Fruit fly (Drosophila melanogaster) whole organism, pupa: Measurements from ENCODE around the gene CG34450.

Experiments used
- CG10348 ChIP-seq: fragments of 200-800 bp; sonication (Bioruptor generic); IDR thresholded peaks from 2 replicates; pipeline ENCODE4 v1.3.6; 2022; ENCODE audit warnings: missing biosample characterization, missing genetic modification characterization
- CG12605 ChIP-seq: fragments of 200-800 bp; sonication (Bioruptor generic); IDR thresholded peaks from 2 replicates; pipeline ENCODE4 v1.3.6; 2022; ENCODE audit warnings: missing biosample characterization, missing genetic modification characterization
- CG13204 ChIP-seq: fragments of 200-800 bp; sonication (Bioruptor generic); optimal IDR thresholded peaks from 2 replicates; lab custom pipeline; 2018; ENCODE audit warnings: missing biosample characterization, mild to moderate bottlenecking, missing genetic modification characterization, moderate library complexity
- CG14655 ChIP-seq: fragments of 200-800 bp; sonication (Bioruptor generic); optimal IDR thresholded peaks from 3 replicates; lab custom pipeline; 2017; ENCODE audit warnings: mild to moderate bottlenecking, missing biosample characterization, missing genetic modification reagents, missing genetic modification characterization
- CG15710 ChIP-seq: fragments of 200-800 bp; sonication (Bioruptor generic); optimal IDR thresholded peaks from 2 replicates; lab custom pipeline; 2018; ENCODE audit warnings: missing biosample characterization, mild to moderate bottlenecking, missing genetic modification characterization, moderate library complexity
- CG17806 ChIP-seq: fragments of 200-800 bp; sonication (Bioruptor generic); optimal IDR thresholded peaks from 2 replicates; lab custom pipeline; 2018; ENCODE audit warnings: missing biosample characterization, mild to moderate bottlenecking, missing genetic modification characterization, moderate library complexity
- CG32121 ChIP-seq: fragments of 200-800 bp; sonication (Bioruptor generic); IDR thresholded peaks from 2 replicates; pipeline ENCODE4 v1.3.6; 2022; ENCODE audit warnings: missing biosample characterization, missing genetic modification characterization
- CG34367 ChIP-seq: fragments of 200-800 bp; sonication (Bioruptor generic); optimal IDR thresholded peaks from 2 replicates; lab custom pipeline; 2018; ENCODE audit warnings: missing biosample characterization, mild to moderate bottlenecking, missing genetic modification characterization
- CG4496 ChIP-seq: fragments of 200-800 bp; sonication (Bioruptor generic); IDR thresholded peaks from 3 replicates; pipeline ENCODE4 v1.3.6; 2022; ENCODE audit warnings: missing biosample characterization, missing genetic modification characterization
- CG8159 ChIP-seq: fragments of 200-800 bp; sonication (Bioruptor generic); optimal IDR thresholded peaks from 3 replicates; lab custom pipeline; 2018; ENCODE audit warnings: missing biosample characterization, mild to moderate bottlenecking, missing genetic modification characterization, moderate library complexity
- CG8301 ChIP-seq: fragments of 200-800 bp; sonication (Bioruptor generic); optimal IDR thresholded peaks from 2 replicates; lab custom pipeline; 2018; ENCODE audit warnings: missing biosample characterization, mild to moderate bottlenecking, missing genetic modification characterization
- CG9948 ChIP-seq: fragments of 200-800 bp; sonication (Bioruptor generic); optimal IDR thresholded peaks from 2 replicates; lab custom pipeline; 2018; ENCODE audit warnings: missing biosample characterization, mild to moderate bottlenecking, missing genetic modification characterization, moderate library complexity
- D1 ChIP-seq: fragments of 200-800 bp; sonication (Bioruptor generic); optimal IDR thresholded peaks from 2 replicates; lab custom pipeline; 2018; ENCODE audit warnings: missing biosample characterization, mild to moderate bottlenecking, missing genetic modification characterization, moderate library complexity
- EcR ChIP-seq: fragments of 200-800 bp; sonication (Bioruptor generic); optimal IDR thresholded peaks from 3 replicates; lab custom pipeline; 2019; ENCODE audit warnings: missing biosample characterization, missing genetic modification characterization, mild to moderate bottlenecking, moderate library complexity, missing genetic modification reagents
- Ets98B ChIP-seq: fragments of 200-800 bp; sonication (Bioruptor generic); IDR thresholded peaks from 2 replicates; pipeline ENCODE4 v1.3.6; 2022; ENCODE audit warnings: missing biosample characterization, missing genetic modification characterization
- Pif1A ChIP-seq: fragments of 200-800 bp; sonication (Bioruptor generic); optimal IDR thresholded peaks from 3 replicates; lab custom pipeline; 2016; ENCODE audit warnings: missing biosample characterization, missing genetic modification characterization
- Pif1B ChIP-seq: fragments of 200-800 bp; sonication (Bioruptor generic); optimal IDR thresholded peaks from 3 replicates; lab custom pipeline; 2016; ENCODE audit warnings: missing biosample characterization, missing genetic modification characterization
- Snoo ChIP-seq: fragments of 200-800 bp; sonication (Bioruptor generic); optimal IDR thresholded peaks from 3 replicates; lab custom pipeline; 2017; ENCODE audit warnings: missing biosample characterization, mild to moderate bottlenecking, missing genetic modification characterization, inconsistent platforms
- fd96Ca ChIP-seq: fragments of 200-800 bp; sonication (Bioruptor generic); IDR thresholded peaks from 3 replicates; pipeline ENCODE4 v1.3.6; 2022; ENCODE audit warnings: missing biosample characterization, missing genetic modification characterization
- gl ChIP-seq: fragments of 200-800 bp; sonication (Bioruptor generic); optimal IDR thresholded peaks from 2 replicates; lab custom pipeline; 2018; ENCODE audit warnings: missing biosample characterization, mild to moderate bottlenecking, missing genetic modification characterization
- rn ChIP-seq: fragments of 200-800 bp; sonication (Bioruptor generic); IDR thresholded peaks from 2 replicates; pipeline ENCODE4 v1.3.6; 2022; ENCODE audit warnings: missing biosample characterization, missing genetic modification characterization

Gene CG34450

dm6 chrX:9343480-9344477 is 13.5 kb upstream of the CG34450 start:
- TF ChIP-seq CG8301 (tag; lab: Kevin White, UChicago) (peak; percentile 85), CG32121 (GFP tag; lab: Robert Waterston, UW) (peak; percentile 86), Pif1A (peak; percentile 89), D1 (tag; lab: Kevin White, UChicago) (peak; percentile 59), CG8159 (peak; percentile 87), Snoo (tag; lab: Kevin White, UChicago) (peak; percentile 96), Ets98B (peak; percentile 88), EcR (GFP tag; lab: Kevin White, UChicago) (peak; percentile 84), CG9948 (tag; lab: Kevin White, UChicago) (peak; percentile 74), CG4496 (GFP tag; lab: Robert Waterston, UW) (peak; percentile 94), gl (tag; lab: Kevin White, UChicago) (peak; percentile 76), CG10348 (GFP tag; lab: Robert Waterston, UW) (peak; percentile 59), fd96Ca (peak; percentile 90), Pif1B (GFP tag; lab: Kevin White, UChicago) (peak; percentile 80), rn (GFP tag; lab: Robert Waterston, UW) (peak; percentile 57), CG14655 (peak; percentile 83), CG13204 (GFP tag; lab: Kevin White, UChicago) (peak; percentile 23), CG15710 (peak; percentile 85), CG34367 (peak; percentile 79), CG17806 (tag; lab: Kevin White, UChicago) (peak; percentile 86), CG12605 (GFP tag; lab: Robert Waterston, UW) (peak; percentile 62)

- TF ChIP-seq CG8301 (tag; lab: Kevin White, UChicago) (peak; percentile 15), CG8159 (no peak), CG17806 (tag; lab: Kevin White, UChicago) (no peak), Ets98B (no peak), gl (tag; lab: Kevin White, UChicago) (no peak), CG4496 (GFP tag; lab: Robert Waterston, UW) (0 out of 3 replicates have a peak, but pooled peaks have one; percentile 9)
Measured at dm6 chrX:9332208-9332607, 1.9 kb upstream of the CG34450 start.

- TF ChIP-seq CG10348 (GFP tag; lab: Robert Waterston, UW) (no peak), CG12605 (GFP tag; lab: Robert Waterston, UW) (peak; percentile 51; the same call in 1 of the 2 replicates)
Measured at dm6 chrX:9319140-9319539, 11.1 kb downstream of the CG34450 start, which contains the start of the genes c12.1 and c12.2. TSS of gene c12.1 (minus strand) at chrX:9319223. TSS of gene c12.2 (plus strand) at chrX:9319359.

dm6 chrX:9317100-9317499 is 13.2 kb downstream of the CG34450 start:
- TF ChIP-seq CG12605 (GFP tag; lab: Robert Waterston, UW) (no peak), CG32121 (GFP tag; lab: Robert Waterston, UW) (no peak), CG10348 (GFP tag; lab: Robert Waterston, UW) (no peak), gl (tag; lab: Kevin White, UChicago) (no peak), CG14655 (no peak), CG8159 (peak; percentile 28), rn (GFP tag; lab: Robert Waterston, UW) (no peak), CG9948 (tag; lab: Kevin White, UChicago) (peak; percentile 15), D1 (tag; lab: Kevin White, UChicago) (no peak), EcR (GFP tag; lab: Kevin White, UChicago) (no peak), CG4496 (GFP tag; lab: Robert Waterston, UW) (no peak), CG15710 (no peak), CG17806 (tag; lab: Kevin White, UChicago) (peak; percentile 14), CG8301 (tag; lab: Kevin White, UChicago) (no peak), fd96Ca (no peak), Ets98B (no peak), Pif1A (no peak), Pif1B (GFP tag; lab: Kevin White, UChicago) (no peak), CG13204 (GFP tag; lab: Kevin White, UChicago) (no peak), Snoo (tag; lab: Kevin White, UChicago) (no peak), CG34367 (peak; percentile 3)

dm6 chrX:9309959-9310658 is 20.2 kb downstream of the CG34450 start:
- TF ChIP-seq CG8159 (peak; percentile 22), CG4496 (GFP tag; lab: Robert Waterston, UW) (no peak), CG32121 (GFP tag; lab: Robert Waterston, UW) (no peak), Pif1B (GFP tag; lab: Kevin White, UChicago) (no peak), fd96Ca (no peak), EcR (GFP tag; lab: Kevin White, UChicago) (no peak), CG13204 (GFP tag; lab: Kevin White, UChicago) (no peak), CG9948 (tag; lab: Kevin White, UChicago) (peak; percentile 1)
